Worm (Caenorhabditis elegans) whole organism, L1 larva: ENCODE measurements around the gene nlp-3.
A peak's percentile ranks its signal among the peaks of the same experiment; 100 is the strongest.

Experiments used
- nhr-11 ChIP-seq: fragments of 150-350 bp; optimal IDR thresholded peaks from 2 replicates; lab custom pipeline; 2014; ENCODE audit warnings: missing biosample characterization, missing genetic modification characterization
- nhr-47 ChIP-seq: sonication (generic microtip); optimal IDR thresholded peaks from 2 replicates; lab custom pipeline; 2016; ENCODE audit warnings: mild to moderate bottlenecking, missing genetic modification characterization, moderate library complexity, missing compliant biosample characterization
- unc-130 ChIP-seq: fragments of 150-350 bp; optimal IDR thresholded peaks from 2 replicates; lab custom pipeline; 2017; ENCODE audit warnings: missing biosample characterization, missing genetic modification characterization, inconsistent platforms

ce11 chrX:13147105-13147504, 31.1 kb downstream of the nlp-3 start:
- TF ChIP-seq nhr-11 (tag; lab: Kevin White, UChicago) (no peak), nhr-47 (tag; lab: Kevin White, UChicago) (peak; percentile 41), unc-130 (tag; lab: Kevin White, UChicago) (peak; percentile 30)
